Fruit fly (Drosophila melanogaster): ENCODE results near the gene Hr96.

Hr96 gene

DNA sequence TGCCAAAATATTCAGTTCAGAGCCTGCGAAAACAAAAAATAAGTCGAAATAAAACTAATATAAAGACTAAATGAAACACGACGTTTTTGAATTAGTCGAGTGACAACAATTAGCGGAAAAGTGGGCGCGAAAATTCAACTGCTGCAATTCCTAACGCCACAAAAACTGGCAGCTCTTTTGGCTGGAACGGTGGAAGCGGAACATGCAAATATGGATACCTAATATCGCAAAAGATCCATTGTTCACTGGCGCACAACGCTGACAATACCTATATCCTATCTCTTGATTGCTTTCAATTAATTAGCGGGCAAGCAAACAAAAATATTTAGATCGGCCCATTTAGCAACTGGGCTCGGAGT lies 24.3 kb downstream of the Hr96 start, which contains the start of gene CG11791:
CG11791 (plus strand) TSS at position 234 of the 359 bp plus-strand sequence.
- TF ChIP-seq insv (optimal IDR thresholded peaks at IDR 0.05) (no peak), Myc (optimal IDR thresholded peaks at IDR 0.05) (no peak)

DNA sequence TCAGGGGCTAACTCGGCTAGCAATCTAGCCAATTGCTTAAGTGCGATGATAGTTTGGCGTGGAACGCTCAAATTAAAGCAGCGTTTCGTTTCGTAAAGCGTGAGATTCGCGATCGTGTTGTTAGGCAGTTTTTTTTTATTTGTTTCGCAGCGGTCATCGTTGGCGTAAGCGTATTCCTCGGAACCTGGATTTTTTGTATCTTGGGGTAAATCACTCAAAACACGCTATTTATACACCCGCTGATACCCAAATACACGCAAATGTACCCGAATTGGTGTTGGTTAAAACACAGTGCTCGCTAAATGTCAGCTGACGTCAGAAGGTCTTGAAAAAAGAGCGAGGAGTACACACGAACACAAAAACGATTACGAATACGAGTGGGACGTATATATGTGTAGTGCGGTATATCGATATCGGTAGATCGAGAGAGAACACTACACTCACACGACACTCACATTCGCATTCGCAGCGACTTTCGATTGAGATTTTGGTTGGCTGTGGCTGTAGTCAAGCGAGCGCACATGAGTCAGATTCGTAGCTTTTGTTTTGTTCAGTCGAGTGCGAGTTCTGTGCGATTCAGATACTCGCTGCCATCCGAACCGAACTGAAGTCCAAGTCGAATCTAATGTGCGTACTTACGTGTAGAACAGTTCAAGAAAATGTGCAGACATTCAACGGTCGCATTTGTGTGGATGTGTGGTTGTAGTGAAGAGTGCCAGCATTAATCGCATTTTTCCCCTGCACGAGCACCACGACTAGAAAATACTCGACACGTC lies 24.9 kb downstream of the Hr96 start:
- TF ChIP-seq h (optimal IDR thresholded peaks at IDR 0.05) (no peak), Myc (optimal IDR thresholded peaks at IDR 0.05) (no peak), Sin3A (optimal IDR thresholded peaks at IDR 0.05) (no peak), psq (optimal IDR thresholded peaks at IDR 0.05) (no peak), ttk (optimal IDR thresholded peaks at IDR 0.05) (no peak), insv (optimal IDR thresholded peaks at IDR 0.05) (no peak)

DNA sequence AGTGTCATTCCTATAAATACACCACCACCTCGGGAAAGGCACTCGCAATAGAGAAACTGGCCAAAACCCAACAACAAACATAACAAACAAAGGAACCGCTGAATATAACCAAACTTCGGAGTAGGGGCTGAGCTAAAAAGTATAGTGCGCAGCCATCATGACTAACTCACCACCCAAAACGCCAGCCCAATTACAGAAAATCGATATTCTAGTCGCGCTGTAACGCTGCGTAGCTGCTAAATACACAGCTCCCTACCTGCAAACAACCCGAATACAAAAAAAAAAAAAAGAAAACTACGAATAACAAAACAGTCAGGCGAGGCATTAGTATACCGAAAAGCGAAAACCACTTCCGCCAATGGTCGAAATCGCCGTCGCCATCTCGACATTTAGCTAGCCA lies 25.6 kb downstream of the Hr96 start:
- no peak for TF ChIP-seq ttk (optimal IDR thresholded peaks at IDR 0.05)
- no peak for TF ChIP-seq Sin3A (optimal IDR thresholded peaks at IDR 0.05)
- TF ChIP-seq Myc (optimal IDR thresholded peaks at IDR 0.05), result no peak
- TF ChIP-seq psq (optimal IDR thresholded peaks at IDR 0.05), result no peak
- no peak for TF ChIP-seq h (optimal IDR thresholded peaks at IDR 0.05)
- TF ChIP-seq insv (optimal IDR thresholded peaks at IDR 0.05), result no peak

DNA sequence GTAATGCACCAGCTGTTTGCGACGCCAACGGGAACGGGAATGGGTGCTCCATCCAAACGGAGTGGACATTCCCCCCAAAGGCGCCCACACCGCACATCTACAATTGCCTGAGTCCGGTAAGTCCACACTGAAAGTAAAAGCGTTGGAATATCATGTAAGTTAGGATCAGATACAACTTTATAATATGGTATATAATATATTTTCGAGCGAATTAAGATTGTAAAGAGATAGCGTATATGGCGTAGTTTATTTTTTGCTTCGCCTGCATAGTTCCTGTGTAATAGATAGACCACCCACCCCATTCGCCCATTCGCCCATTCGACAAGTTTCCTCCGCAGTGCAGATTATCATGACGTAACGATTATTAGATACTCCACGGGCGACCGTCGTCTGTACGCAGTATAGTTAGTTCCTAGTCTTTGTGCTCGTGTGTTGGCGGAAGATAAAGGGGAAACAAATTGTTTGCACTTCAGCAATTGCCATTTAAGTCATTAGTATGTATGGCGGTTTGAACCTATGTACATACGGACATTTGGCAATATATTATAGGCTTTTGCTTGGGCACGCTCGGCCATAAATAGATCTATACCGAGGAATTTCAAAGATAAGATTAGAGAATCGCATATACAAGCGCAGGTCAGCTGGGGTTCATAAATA lies 26.5 kb downstream of the Hr96 start:
- TF ChIP-seq h (optimal IDR thresholded peaks at IDR 0.05) (no peak), psq (optimal IDR thresholded peaks at IDR 0.05) (no peak), ttk (optimal IDR thresholded peaks at IDR 0.05) (no peak), Sin3A (optimal IDR thresholded peaks at IDR 0.05) (no peak), Myc (optimal IDR thresholded peaks at IDR 0.05) (no peak), insv (optimal IDR thresholded peaks at IDR 0.05) (no peak)

DNA sequence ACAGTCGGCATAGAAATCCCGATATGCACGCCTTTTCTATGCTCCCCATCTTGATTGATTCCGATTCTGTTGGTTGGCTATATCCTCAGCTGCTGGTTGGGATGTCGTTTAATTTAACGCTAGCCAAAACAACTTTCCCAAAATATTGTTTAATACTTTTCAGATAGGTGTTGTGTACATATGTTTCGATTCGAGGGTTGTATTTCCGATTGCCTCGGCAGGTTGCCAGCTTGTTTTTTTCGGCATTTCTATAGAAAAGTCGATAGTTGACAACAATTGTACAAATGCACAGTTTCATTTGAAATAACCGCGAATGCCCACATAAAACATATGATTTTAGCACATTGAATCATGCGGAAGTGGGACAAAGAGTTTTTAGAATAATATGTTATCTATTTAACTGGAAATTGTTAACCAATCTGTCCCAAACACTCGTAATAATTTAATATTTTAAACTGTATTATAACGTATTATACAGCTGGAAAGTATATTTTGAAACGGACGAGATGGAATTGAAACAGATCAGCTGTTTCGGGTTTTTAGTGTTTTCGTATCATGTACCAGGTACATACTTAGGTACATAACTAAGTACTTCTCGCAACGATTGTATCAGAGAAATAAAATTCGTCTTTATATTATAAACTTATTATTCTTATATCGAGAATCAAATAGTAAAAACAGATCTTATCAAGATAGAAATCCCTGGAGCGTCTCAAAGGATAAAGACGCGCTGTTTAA lies 29.6 kb downstream of the Hr96 start, which contains the start of gene CG31109:
CG31109 (minus strand) TSS at position 203 of the 738 bp plus-strand sequence.
- TF ChIP-seq Sin3A (optimal IDR thresholded peaks at IDR 0.05) (no peak), Myc (optimal IDR thresholded peaks at IDR 0.05) (no peak), h (optimal IDR thresholded peaks at IDR 0.05) (no peak), psq (optimal IDR thresholded peaks at IDR 0.05) (no peak), insv (optimal IDR thresholded peaks at IDR 0.05) (no peak), ttk (optimal IDR thresholded peaks at IDR 0.05) (no peak)

DNA sequence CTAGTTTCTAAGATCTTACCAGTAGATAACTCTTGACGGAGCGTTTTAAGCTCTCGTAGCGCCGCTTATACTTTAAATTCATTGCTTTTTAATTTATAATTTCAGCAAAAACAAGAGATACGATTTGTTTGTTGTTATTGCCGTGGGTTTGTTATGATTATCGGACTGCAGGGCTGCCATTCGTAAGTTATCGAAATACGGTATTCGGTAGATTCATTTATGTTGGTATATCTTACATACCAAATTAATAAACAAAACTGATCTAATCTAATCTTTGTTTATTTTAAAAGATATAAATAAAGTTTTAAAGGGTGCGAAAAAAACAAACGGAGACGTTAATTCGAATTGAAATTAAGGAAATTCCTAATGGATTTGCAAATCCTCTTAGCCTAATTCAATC lies 31.0 kb downstream of the Hr96 start, which contains the start of the genes CG31111 and stac:
CG31111 (minus strand) TSS at position 162 of the 400 bp plus-strand sequence.
stac (plus strand) TSS at position 271 of the 400 bp plus-strand sequence.
- TF ChIP-seq Sin3A (optimal IDR thresholded peaks at IDR 0.05), result no peak
- TF ChIP-seq h (optimal IDR thresholded peaks at IDR 0.05), result no peak
- no peak for TF ChIP-seq ttk (optimal IDR thresholded peaks at IDR 0.05)
- TF ChIP-seq psq (optimal IDR thresholded peaks at IDR 0.05), result no peak
- no peak for TF ChIP-seq insv (optimal IDR thresholded peaks at IDR 0.05)
- TF ChIP-seq Myc (optimal IDR thresholded peaks at IDR 0.05), result no peak

DNA sequence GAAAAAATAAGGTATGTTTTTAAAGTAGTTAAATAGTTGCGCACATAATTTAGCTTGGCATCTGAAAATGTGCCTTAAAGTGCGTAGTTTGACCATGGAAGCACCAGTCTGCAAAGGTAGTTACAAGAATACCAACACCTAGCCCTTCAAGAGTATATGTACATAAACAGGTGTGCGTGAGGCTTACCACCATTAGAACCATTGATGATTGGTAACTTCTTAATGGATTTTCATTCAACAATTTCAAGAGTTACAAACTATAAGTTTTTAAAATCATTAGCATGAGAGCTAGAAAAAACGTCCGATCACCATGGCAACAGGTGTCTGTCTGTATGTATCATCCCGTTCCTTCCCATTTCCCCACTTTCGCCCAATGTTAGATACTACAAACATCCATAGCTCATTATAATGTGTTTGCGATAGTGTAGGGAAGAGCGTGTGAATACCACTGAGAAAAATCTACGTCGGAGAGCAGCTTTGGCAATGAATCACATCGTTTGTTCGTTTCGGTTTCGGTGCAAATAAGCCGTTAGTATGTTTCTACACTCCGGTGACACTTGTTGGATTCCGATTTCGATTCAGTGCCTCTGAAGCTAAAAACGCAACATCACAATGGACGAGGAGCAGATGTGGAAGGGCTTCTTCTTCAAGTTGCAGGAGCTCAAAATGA lies 31.6 kb downstream of the Hr96 start:
- no peak for TF ChIP-seq insv (optimal IDR thresholded peaks at IDR 0.05)
- TF ChIP-seq psq (optimal IDR thresholded peaks at IDR 0.05), result no peak
- no peak for TF ChIP-seq ttk (optimal IDR thresholded peaks at IDR 0.05)
- TF ChIP-seq Sin3A (optimal IDR thresholded peaks at IDR 0.05), result no peak
- no peak for TF ChIP-seq h (optimal IDR thresholded peaks at IDR 0.05)
- TF ChIP-seq Myc (optimal IDR thresholded peaks at IDR 0.05), result no peak

DNA sequence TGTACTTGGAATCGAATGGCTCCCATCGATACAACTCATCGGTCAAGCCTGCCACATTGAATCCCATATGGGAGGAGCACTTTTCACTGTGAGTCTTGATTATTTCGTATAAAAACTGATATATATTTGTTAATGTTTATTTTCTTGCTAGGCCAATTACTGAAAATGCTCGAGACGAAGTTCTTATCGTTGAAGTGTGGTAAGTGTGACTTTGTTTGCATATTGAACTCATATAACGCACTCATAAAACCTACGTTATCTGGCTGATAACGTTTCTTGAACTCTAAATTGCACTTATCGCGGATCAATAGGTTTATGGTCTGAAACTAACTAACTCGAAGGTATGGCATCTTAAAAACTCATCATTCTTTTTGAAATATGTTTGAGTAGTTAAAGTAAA lies 35.4 kb downstream of the Hr96 start:
- TF ChIP-seq psq (optimal IDR thresholded peaks at IDR 0.05), result no peak
- TF ChIP-seq Sin3A (optimal IDR thresholded peaks at IDR 0.05), result no peak
- no peak for TF ChIP-seq ttk (optimal IDR thresholded peaks at IDR 0.05)
- TF ChIP-seq h (optimal IDR thresholded peaks at IDR 0.05), result no peak
- TF ChIP-seq Myc (optimal IDR thresholded peaks at IDR 0.05), result no peak
- no peak for TF ChIP-seq insv (optimal IDR thresholded peaks at IDR 0.05)

DNA sequence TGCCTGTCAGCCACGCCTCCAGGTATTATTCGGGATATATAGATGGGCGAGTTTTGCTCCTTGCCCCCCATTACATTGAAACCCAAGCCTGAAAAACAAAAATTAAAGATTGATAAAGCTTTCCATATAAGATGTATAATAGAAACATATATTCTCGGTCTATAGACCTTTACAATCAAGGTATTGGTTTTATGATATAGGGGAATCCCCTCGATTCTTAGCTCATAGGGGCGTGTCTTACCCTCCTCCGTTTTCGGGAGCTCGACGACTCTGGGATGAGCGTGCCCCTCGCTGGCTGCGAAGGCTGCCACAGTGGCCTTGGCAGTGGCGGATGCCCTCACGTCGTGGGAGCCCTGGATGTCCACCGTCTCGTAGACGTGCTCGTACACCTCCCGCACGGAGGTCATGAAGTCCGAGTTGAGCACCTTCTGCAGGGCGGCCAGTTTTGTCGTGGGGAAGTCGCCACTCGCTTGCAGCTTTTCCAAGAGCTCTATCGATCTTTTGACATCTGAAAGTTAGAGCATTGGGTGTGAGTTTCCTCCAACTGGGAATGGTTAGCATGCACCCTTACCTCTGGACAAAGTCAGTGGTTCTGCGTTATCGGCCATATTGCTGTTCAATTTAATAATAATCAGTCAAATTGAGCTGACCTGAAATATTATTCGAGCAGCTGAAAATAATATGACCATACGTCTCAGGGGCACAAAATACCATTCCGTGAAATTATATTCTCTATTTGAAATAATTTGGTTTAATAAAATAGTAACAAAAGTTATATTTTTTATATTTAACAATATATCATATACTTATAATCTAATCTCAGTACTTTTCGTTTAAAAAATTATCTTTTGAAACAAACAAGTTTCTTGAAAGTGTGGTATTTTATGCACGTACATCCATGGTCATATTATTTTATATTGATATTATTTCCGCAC lies 40.1 kb downstream of the Hr96 start, which contains the start of the genes veli and PQBP1:
veli (minus strand) TSS at position 685 of the 935 bp plus-strand sequence.
PQBP1 (plus strand) TSS at position 885 of the 935 bp plus-strand sequence.
- TF ChIP-seq Sin3A (optimal IDR thresholded peaks at IDR 0.05) (no peak), h (optimal IDR thresholded peaks at IDR 0.05) (no peak), Myc (optimal IDR thresholded peaks at IDR 0.05) (no peak), insv (optimal IDR thresholded peaks at IDR 0.05) (no peak), ttk (optimal IDR thresholded peaks at IDR 0.05) (no peak), psq (optimal IDR thresholded peaks at IDR 0.05) (no peak)

DNA sequence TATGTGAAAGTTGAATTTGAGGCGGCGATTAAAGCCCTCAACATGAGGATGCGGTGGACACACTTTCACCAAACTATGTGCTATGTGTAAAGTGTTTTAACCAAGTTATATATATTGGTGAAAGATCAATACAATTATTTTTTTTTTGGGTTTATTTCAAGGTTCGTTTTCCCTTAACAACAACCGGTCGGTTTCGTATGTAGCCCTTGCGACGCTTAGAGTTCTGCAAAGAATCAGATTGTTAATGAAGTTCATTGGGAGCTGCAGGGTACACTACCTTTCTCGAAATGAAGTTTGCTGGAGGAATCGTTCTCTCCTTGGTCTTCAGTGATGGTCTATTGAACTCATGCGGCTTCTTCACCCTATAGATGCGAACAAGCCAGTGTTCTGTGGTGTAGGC lies 41.8 kb downstream of the Hr96 start:
- TF ChIP-seq Sin3A (optimal IDR thresholded peaks at IDR 0.05) (no peak), h (optimal IDR thresholded peaks at IDR 0.05) (no peak), ttk (optimal IDR thresholded peaks at IDR 0.05) (no peak), insv (optimal IDR thresholded peaks at IDR 0.05) (no peak), Myc (optimal IDR thresholded peaks at IDR 0.05) (no peak), psq (optimal IDR thresholded peaks at IDR 0.05) (no peak)
